Fruit fly (Drosophila melanogaster) whole organism, embryonic: ENCODE data around the gene sud1.

Experiments
- Abd-B ChIP-seq: fragments of 200-800 bp; sonication (Bioruptor generic); optimal IDR thresholded peaks from 2 replicates; lab custom pipeline; 2018; ENCODE audit warnings: missing biosample characterization, mild to moderate bottlenecking, missing genetic modification characterization, moderate library complexity
- Atf-2 ChIP-seq: fragments of 200-800 bp; sonication (Bioruptor generic); optimal IDR thresholded peaks from 2 replicates; lab custom pipeline; 2016; ENCODE audit warnings: missing biosample characterization, missing genetic modification characterization
- B-H2 ChIP-seq: fragments of 200-800 bp; sonication (Bioruptor generic); optimal IDR thresholded peaks from 2 replicates; lab custom pipeline; 2018; ENCODE audit warnings: missing biosample characterization, mild to moderate bottlenecking, missing genetic modification characterization
- C15 ChIP-seq: fragments of 200-800 bp; sonication (Bioruptor generic); IDR thresholded peaks from 3 replicates; pipeline ENCODE4 v1.3.6; 2022; ENCODE audit warnings: missing biosample characterization, missing genetic modification characterization
- CG10462 ChIP-seq: fragments of 200-800 bp; sonication (Bioruptor generic); optimal IDR thresholded peaks from 2 replicates; lab custom pipeline; 2016; ENCODE audit warnings: missing biosample characterization, missing genetic modification characterization
- CG11093 ChIP-seq: fragments of 200-800 bp; sonication (Bioruptor generic); IDR thresholded peaks from 3 replicates; pipeline ENCODE4 v1.3.6; 2022; ENCODE audit warnings: missing biosample characterization, missing genetic modification characterization
- CG11247 ChIP-seq: fragments of 200-800 bp; sonication (Bioruptor generic); IDR thresholded peaks from 2 replicates; pipeline ENCODE4 v1.3.6; 2022; ENCODE audit warnings: missing biosample characterization, missing genetic modification characterization
- CG11695 ChIP-seq: fragments of 200-800 bp; sonication (Bioruptor generic); IDR thresholded peaks from 3 replicates; pipeline ENCODE4 v1.3.6; 2022; ENCODE audit warnings: missing biosample characterization, missing genetic modification characterization
- CG14667 ChIP-seq: fragments of 200-800 bp; sonication (Bioruptor generic); IDR thresholded peaks from 2 replicates; pipeline ENCODE4 v1.3.6; 2022; ENCODE audit warnings: missing biosample characterization, missing genetic modification characterization
- CG15073 ChIP-seq: fragments of 200-800 bp; sonication (Bioruptor generic); optimal IDR thresholded peaks from 2 replicates; lab custom pipeline; 2016; ENCODE audit warnings: missing biosample characterization, missing genetic modification characterization
- CG1602 ChIP-seq: fragments of 200-800 bp; sonication (Bioruptor generic); optimal IDR thresholded peaks from 3 replicates; lab custom pipeline; 2016; ENCODE audit warnings: missing biosample characterization, missing genetic modification characterization
- CG1603 ChIP-seq: fragments of 200-800 bp; sonication (Bioruptor generic); optimal IDR thresholded peaks from 2 replicates; lab custom pipeline; 2019; ENCODE audit warnings: missing biosample characterization, mild to moderate bottlenecking, missing genetic modification characterization, moderate library complexity
- CG2678 ChIP-seq: fragments of 200-800 bp; sonication (Bioruptor generic); optimal IDR thresholded peaks from 3 replicates; lab custom pipeline; 2019; ENCODE audit warnings: missing biosample characterization, mild to moderate bottlenecking, missing genetic modification characterization, moderate library complexity
- CG30403 ChIP-seq: fragments of 200-800 bp; sonication (Bioruptor generic); optimal IDR thresholded peaks from 3 replicates; lab custom pipeline; 2016; ENCODE audit warnings: missing biosample characterization, missing genetic modification characterization
- CG32767 ChIP-seq: fragments of 200-800 bp; sonication (Bioruptor generic); IDR thresholded peaks from 2 replicates; pipeline ENCODE4 v1.3.6; 2022; ENCODE audit warnings: missing biosample characterization, missing genetic modification characterization
- CG3407 ChIP-seq: fragments of 200-800 bp; sonication (Bioruptor generic); optimal IDR thresholded peaks from 2 replicates; lab custom pipeline; 2018; ENCODE audit warnings: missing biosample characterization, mild to moderate bottlenecking, missing genetic modification characterization
- CG4360 ChIP-seq: fragments of 200-800 bp; sonication (Bioruptor generic); IDR thresholded peaks from 2 replicates; pipeline ENCODE4 v1.3.6; 2022; ENCODE audit warnings: missing biosample characterization, missing genetic modification characterization
- CG4820 ChIP-seq: fragments of 200-800 bp; sonication (Bioruptor generic); optimal IDR thresholded peaks from 3 replicates; lab custom pipeline; 2016; ENCODE audit warnings: missing biosample characterization, missing genetic modification characterization
- CG5180 ChIP-seq: fragments of 200-800 bp; sonication (Bioruptor generic); optimal IDR thresholded peaks from 3 replicates; lab custom pipeline; 2017; ENCODE audit warnings: missing biosample characterization, missing genetic modification characterization, mild to moderate bottlenecking, moderate library complexity, missing genetic modification reagents
- CG5953 ChIP-seq: fragments of 200-800 bp; sonication (Bioruptor generic); IDR thresholded peaks from 2 replicates; pipeline ENCODE4 v1.3.6; 2022; ENCODE audit warnings: missing biosample characterization, missing genetic modification characterization
- CG6791 ChIP-seq: fragments of 200-800 bp; sonication (Bioruptor generic); IDR thresholded peaks from 3 replicates; pipeline ENCODE4 v1.3.6; 2022; ENCODE audit warnings: missing biosample characterization, missing genetic modification characterization; ENCODE audit not compliant: partially characterized antibody
- CG7963 ChIP-seq: fragments of 200-800 bp; sonication (Bioruptor generic); IDR thresholded peaks from 3 replicates; pipeline ENCODE4 v1.3.6; 2022; ENCODE audit warnings: missing biosample characterization, missing genetic modification characterization; ENCODE audit not compliant: partially characterized antibody
- CG9215 ChIP-seq: fragments of 200-800 bp; sonication (Bioruptor generic); IDR thresholded peaks from 2 replicates; pipeline ENCODE4 v1.3.6; 2022; ENCODE audit warnings: missing biosample characterization, missing genetic modification characterization
- CG9797 ChIP-seq: fragments of 200-800 bp; sonication (Bioruptor generic); optimal IDR thresholded peaks from 3 replicates; lab custom pipeline; 2018; ENCODE audit warnings: missing biosample characterization, mild to moderate bottlenecking, missing genetic modification characterization
- CTCF ChIP-seq: fragments of 200-800 bp; sonication (Bioruptor generic); optimal IDR thresholded peaks from 2 replicates; lab custom pipeline; 2017; ENCODE audit warnings: missing biosample characterization, mild to moderate bottlenecking, missing genetic modification characterization, moderate library complexity
- Camta ChIP-seq: fragments of 200-800 bp; sonication (Bioruptor generic); optimal IDR thresholded peaks from 2 replicates; lab custom pipeline; 2016; ENCODE audit warnings: missing biosample characterization, missing genetic modification characterization
- Drgx ChIP-seq: fragments of 200-800 bp; sonication (Bioruptor generic); IDR thresholded peaks from 2 replicates; pipeline ENCODE4 v1.3.6; 2022; ENCODE audit warnings: missing biosample characterization, missing genetic modification characterization
- Gug ChIP-seq: fragments of 200-800 bp; sonication (Bioruptor generic); IDR thresholded peaks from 4 replicates; pipeline ENCODE4 v1.3.6; 2022; ENCODE audit warnings: missing biosample characterization, missing genetic modification characterization
- NFAT ChIP-seq: fragments of 200-800 bp; sonication (Bioruptor generic); IDR thresholded peaks from 2 replicates; pipeline ENCODE4 v1.3.6; 2022; ENCODE audit warnings: missing biosample characterization, missing genetic modification characterization
- NK7.1 ChIP-seq: fragments of 200-800 bp; sonication (Bioruptor generic); optimal IDR thresholded peaks from 3 replicates; lab custom pipeline; 2016; ENCODE audit warnings: missing biosample characterization, missing genetic modification characterization
- Oaz ChIP-seq: fragments of 200-800 bp; sonication (Bioruptor generic); IDR thresholded peaks from 2 replicates; pipeline ENCODE4 v1.3.6; 2022; ENCODE audit warnings: missing biosample characterization, missing genetic modification characterization
- Oli ChIP-seq: fragments of 200-800 bp; sonication (Bioruptor generic); optimal IDR thresholded peaks from 2 replicates; lab custom pipeline; 2018; ENCODE audit warnings: missing biosample characterization, mild to moderate bottlenecking, missing genetic modification characterization, moderate library complexity
- Sry-δ ChIP-seq: fragments of 200-800 bp; sonication (Bioruptor generic); optimal IDR thresholded peaks from 2 replicates; lab custom pipeline; 2016; ENCODE audit warnings: missing biosample characterization, missing genetic modification characterization
- Stat92E ChIP-seq, 3 experiments: fragments of >200 bp in 2 of 3; fragments of 200-800 bp in 1 of 3; sonication (Bioruptor generic) in 1 of 3; optimal IDR thresholded peaks; 2 replicates each; lab custom pipeline; 2017 to 2019; ENCODE audit warnings: missing biosample characterization in 3 of 3, missing genetic modification characterization in 3 of 3, mild to moderate bottlenecking in 1 of 3, moderate library complexity in 1 of 3
- ab ChIP-seq: fragments of 200-800 bp; sonication (Bioruptor generic); optimal IDR thresholded peaks from 2 replicates; lab custom pipeline; 2016; ENCODE audit warnings: missing biosample characterization, missing genetic modification characterization
- bbx ChIP-seq: fragments of 200-800 bp; sonication (Bioruptor generic); IDR thresholded peaks from 2 replicates; pipeline ENCODE4 v1.3.6; 2022; ENCODE audit warnings: missing biosample characterization, missing genetic modification characterization; ENCODE audit not compliant: partially characterized antibody
- crp ChIP-seq, 2 experiments: fragments of 200-800 bp; sonication (Bioruptor generic); optimal IDR thresholded peaks; 2 replicates in 1 of 2; 3 replicates in 1 of 2; lab custom pipeline; 2017; ENCODE audit warnings: missing biosample characterization in 2 of 2, missing genetic modification characterization in 2 of 2, mild to moderate bottlenecking in 1 of 2, moderate library complexity in 1 of 2
- dm ChIP-seq: fragments of 200-800 bp; sonication (Bioruptor generic); optimal IDR thresholded peaks from 3 replicates; lab custom pipeline; 2016; ENCODE audit warnings: missing biosample characterization, missing genetic modification characterization
- dpn ChIP-seq, 2 experiments: fragments of 200-800 bp; sonication (Bioruptor generic); optimal IDR thresholded peaks; 3 replicates each; lab custom pipeline; 2016; ENCODE audit warnings: missing biosample characterization in 2 of 2, missing genetic modification characterization in 2 of 2
- exex ChIP-seq: fragments of 200-800 bp; sonication (Bioruptor generic); optimal IDR thresholded peaks from 4 replicates; lab custom pipeline; 2018; ENCODE audit warnings: missing biosample characterization, mild to moderate bottlenecking, missing genetic modification characterization, moderate library complexity
- grn ChIP-seq: fragments of 200-800 bp; sonication (Bioruptor generic); optimal IDR thresholded peaks from 3 replicates; lab custom pipeline; 2017; ENCODE audit warnings: missing biosample characterization, missing genetic modification characterization
- jing ChIP-seq: fragments of 200-800 bp; sonication (Bioruptor generic); optimal IDR thresholded peaks from 2 replicates; lab custom pipeline; 2018; ENCODE audit warnings: missing biosample characterization, mild to moderate bottlenecking, missing genetic modification characterization
- kay ChIP-seq: fragments of 200-800 bp; sonication (Bioruptor generic); optimal IDR thresholded peaks from 2 replicates; lab custom pipeline; 2016; ENCODE audit warnings: missing biosample characterization, missing genetic modification characterization
- maf-S ChIP-seq: fragments of 200-800 bp; sonication (Bioruptor generic); optimal IDR thresholded peaks from 2 replicates; lab custom pipeline; 2016; ENCODE audit warnings: missing biosample characterization, missing genetic modification characterization
- pnt ChIP-seq: fragments of 200-800 bp; sonication (Bioruptor generic); optimal IDR thresholded peaks from 3 replicates; lab custom pipeline; 2016; ENCODE audit warnings: missing biosample characterization, missing genetic modification characterization
- sna ChIP-seq: fragments of 200-800 bp; sonication (Bioruptor generic); IDR thresholded peaks from 2 replicates; pipeline ENCODE4 v1.3.6; 2022; ENCODE audit warnings: missing biosample characterization, missing genetic modification characterization; ENCODE audit not compliant: partially characterized antibody
- stwl ChIP-seq: fragments of 200-800 bp; sonication (Bioruptor generic); optimal IDR thresholded peaks from 3 replicates; lab custom pipeline; 2018; ENCODE audit warnings: missing biosample characterization, mild to moderate bottlenecking, missing genetic modification characterization, moderate library complexity
- tap ChIP-seq: fragments of 200-800 bp; optimal IDR thresholded peaks from 3 replicates; lab custom pipeline; 2019; ENCODE audit warnings: missing biosample characterization, mild to moderate bottlenecking, missing genetic modification characterization, moderate library complexity
- tgo ChIP-seq: fragments of 200-800 bp; sonication (Bioruptor generic); IDR thresholded peaks from 3 replicates; pipeline ENCODE4 v1.3.6; 2022; ENCODE audit warnings: missing biosample characterization, missing genetic modification characterization

sud1 gene

DNA sequence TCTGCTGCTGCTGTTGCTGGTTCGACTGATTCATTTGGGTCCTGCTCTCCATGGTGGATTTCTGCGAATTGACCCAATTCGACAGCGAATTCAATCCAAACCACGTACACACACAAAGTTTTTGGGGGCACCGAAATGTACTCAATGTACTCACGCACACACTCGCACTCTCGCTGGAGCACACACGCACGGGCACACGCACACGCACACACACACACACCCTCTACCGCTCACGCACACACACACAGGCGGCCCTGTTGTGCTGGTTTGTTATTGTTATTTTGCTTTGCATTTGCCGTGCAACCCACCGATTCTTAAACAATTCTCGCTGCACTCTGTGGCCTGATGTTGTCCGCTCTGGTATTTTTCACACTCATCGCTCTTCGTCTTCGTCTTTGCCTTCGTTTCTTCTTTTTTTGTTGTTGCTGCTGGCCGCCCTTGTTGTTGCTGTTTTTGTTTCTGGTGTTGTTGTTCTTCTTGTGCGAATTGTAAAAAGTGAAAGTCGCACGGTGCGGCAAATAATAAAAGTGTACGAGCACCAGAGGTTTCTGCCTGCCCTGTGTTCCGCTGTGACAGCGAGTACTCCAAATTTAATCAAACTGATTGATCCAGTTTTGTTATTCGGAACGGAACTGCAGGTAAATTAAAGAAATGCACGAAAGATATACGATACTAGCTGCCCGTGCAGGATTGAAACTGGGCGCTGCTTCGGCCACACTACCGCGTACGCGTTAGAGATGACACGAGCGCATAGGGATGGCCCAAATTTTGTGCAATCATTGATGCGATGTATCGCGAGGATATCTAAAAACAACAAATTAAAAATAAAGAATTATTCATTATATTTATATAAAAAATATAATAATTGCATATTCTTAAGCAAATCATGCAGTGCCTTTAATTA lies 41.5 kb downstream of the sud1 start, which contains the start of gene CG3744 (continued):
- TF ChIP-seq Oli (tag; lab: Kevin White, UChicago) (peak; percentile 84), maf-S (peak; percentile 36), CG2678 (tag; lab: Kevin White, UChicago) (peak; percentile 90), bbx (GFP tag; lab: Robert Waterston, UW) (peak; percentile 95), Camta (GFP tag; lab: Kevin White, UChicago) (peak; percentile 46), C15 (GFP tag; lab: Robert Waterston, UW) (peak; percentile 88), B-H2 (GFP tag; lab: Kevin White, UChicago) (peak; percentile 95), sna (GFP tag; lab: Robert Waterston, UW) (peak; percentile 93), CG9215 (GFP tag; lab: Robert Waterston, UW) (peak; percentile 92), CG6791 (GFP tag; lab: Robert Waterston, UW) (peak; percentile 93), CG3407 (GFP tag; lab: Kevin White, UChicago) (peak; percentile 78), CG10462 (peak; percentile 79), dpn (GFP tag; optimal IDR thresholded peaks at IDR 0.05; lab: Kevin White, UChicago) (peak; percentile 79 to 94), CG4820 (GFP tag; lab: Kevin White, UChicago) (peak; percentile 81), CG9797 (GFP tag; lab: Kevin White, UChicago) (peak; percentile 80), Gug (GFP tag; lab: Robert Waterston, UW) (peak; percentile 98), NFAT (peak; percentile 99), kay (GFP tag; lab: Kevin White, UChicago) (peak; percentile 69), stwl (tag; lab: Kevin White, UChicago) (peak; percentile 29), CG7963 (peak; percentile 93), tap (tag; lab: Kevin White, UChicago) (peak; percentile 85), exex (tag; lab: Kevin White, UChicago) (no peak), Atf-2 (GFP tag; lab: Kevin White, UChicago) (peak; percentile 42), crp (GFP tag; optimal IDR thresholded peaks at IDR 0.05; lab: Kevin White, UChicago) (no peak), CG4360 (GFP tag; lab: Robert Waterston, UW) (peak; percentile 93), CG5180 (GFP tag; lab: Kevin White, UChicago) (no peak), NK7.1 (GFP tag; lab: Kevin White, UChicago) (peak; percentile 24), CTCF (GFP tag; lab: Kevin White, UChicago) (no peak), CG14667 (GFP tag; lab: Robert Waterston, UW) (peak; percentile 92), CG30403 (GFP tag; lab: Kevin White, UChicago) (peak; percentile 92), CG32767 (peak; percentile 85), CG15073 (GFP tag; lab: Kevin White, UChicago) (peak; percentile 49), jing (GFP tag; lab: Kevin White, UChicago) (peak; percentile 62), Abd-B (GFP tag; lab: Kevin White, UChicago) (peak; percentile 85), CG11695 (GFP tag; lab: Robert Waterston, UW) (peak; percentile 89), ab (GFP tag; lab: Kevin White, UChicago) (peak; percentile 66), Drgx (GFP tag; lab: Robert Waterston, UW) (peak; percentile 89), Oaz (GFP tag; lab: Robert Waterston, UW) (peak; percentile 77; the same call in 1 of the 2 replicates), CG11247 (GFP tag; lab: Robert Waterston, UW) (peak; percentile 96), grn (GFP tag; lab: Kevin White, UChicago) (peak; percentile 0), CG1602 (GFP tag; lab: Kevin White, UChicago) (peak; percentile 90), CG1603 (tag; lab: Kevin White, UChicago) (peak; percentile 66), pnt (GFP tag; lab: Kevin White, UChicago) (peak; percentile 82), Stat92E (GFP tag; optimal IDR thresholded peaks at IDR 0.05; lab: Kevin White, UChicago) (no peak), tgo (peak; percentile 93), dm (no peak), CG5953 (GFP tag; lab: Robert Waterston, UW) (peak; percentile 88), Sry-δ (GFP tag; lab: Kevin White, UChicago) (peak; percentile 92), CG11093 (peak; percentile 83)
